Worm (Caenorhabditis elegans) whole organism, young adult: ENCODE data around the gene H20E11.3.
A peak's percentile ranks its signal among the peaks of the same experiment; 100 is the strongest.

ENCODE experiments used
- B0019.2 ChIP-seq: fragments of 200-800 bp; sonication (Bioruptor generic); conservative IDR thresholded peaks from 2 replicates; pipeline ENCODE4 v1.3.6; 2022; ENCODE audit warnings: missing genetic modification reagents, missing genetic modification characterization, missing compliant biosample characterization
- B0336.3 ChIP-seq: fragments of 200-800 bp; sonication (Bioruptor generic); IDR thresholded peaks from 2 replicates; pipeline ENCODE4 v1.3.6; 2022; ENCODE audit warnings: missing genetic modification characterization, missing compliant biosample characterization
- C06A6.2 ChIP-seq: fragments of 200-800 bp; sonication (Bioruptor generic); conservative IDR thresholded peaks from 2 replicates; pipeline ENCODE4 v1.3.6; 2022; ENCODE audit warnings: missing genetic modification characterization, missing compliant biosample characterization
- F23B12.7 ChIP-seq: sonication (generic microtip); optimal IDR thresholded peaks from 2 replicates; lab custom pipeline; 2017; ENCODE audit warnings: missing genetic modification characterization, mild to moderate bottlenecking, missing compliant biosample characterization, antibody characterized with exemption, moderate library complexity; ENCODE audit not compliant: insufficient read depth
- F33H1.4 ChIP-seq: fragments of 200-800 bp; sonication (Bioruptor generic); IDR thresholded peaks from 2 replicates; pipeline ENCODE4 v1.3.6; 2022; ENCODE audit warnings: missing genetic modification reagents, missing genetic modification characterization, missing compliant biosample characterization
- F49E8.2 ChIP-seq: sonication (generic microtip); optimal IDR thresholded peaks from 3 replicates; lab custom pipeline; 2017; ENCODE audit warnings: missing genetic modification characterization, mild to moderate bottlenecking, missing compliant biosample characterization, antibody characterized with exemption, moderate library complexity; ENCODE audit not compliant: insufficient read depth
- F57A8.1 ChIP-seq: fragments of 200-800 bp; sonication (Bioruptor generic); optimal IDR thresholded peaks from 2 replicates; lab custom pipeline; 2018; ENCODE audit warnings: mild to moderate bottlenecking, missing genetic modification characterization, moderate library complexity, missing compliant biosample characterization
- K11D2.4 ChIP-seq: fragments of 200-800 bp; sonication (Bioruptor generic); IDR thresholded peaks from 2 replicates; pipeline ENCODE4 v1.3.6; 2022; ENCODE audit warnings: missing genetic modification reagents, missing genetic modification characterization, missing compliant biosample characterization
- T26A5.8 ChIP-seq: sonication (generic microtip); optimal IDR thresholded peaks from 2 replicates; lab custom pipeline; 2016; ENCODE audit warnings: missing genetic modification characterization, missing compliant biosample characterization
- Y56A3A.18 ChIP-seq: fragments of 200-800 bp; sonication (Bioruptor generic); IDR thresholded peaks from 2 replicates; pipeline ENCODE4 v1.3.6; 2022; ENCODE audit warnings: missing genetic modification reagents, missing genetic modification characterization, missing compliant biosample characterization
- ZK185.1 ChIP-seq: sonication (generic microtip); optimal IDR thresholded peaks from 2 replicates; lab custom pipeline; 2016; ENCODE audit warnings: mild to moderate bottlenecking, missing genetic modification characterization, missing compliant biosample characterization; ENCODE audit not compliant: poor library complexity, severe bottlenecking
- atf-7 ChIP-seq: sonication (generic microtip); optimal IDR thresholded peaks from 2 replicates; lab custom pipeline; 2017; ENCODE audit warnings: mild to moderate bottlenecking, missing genetic modification characterization, missing compliant biosample characterization
- athp-1 ChIP-seq: sonication (generic microtip); optimal IDR thresholded peaks from 2 replicates; lab custom pipeline; 2017; ENCODE audit warnings: mild to moderate bottlenecking, missing genetic modification characterization, missing compliant biosample characterization
- attf-5 ChIP-seq: fragments of 200-800 bp; sonication (Bioruptor generic); optimal IDR thresholded peaks from 2 replicates; lab custom pipeline; 2018; ENCODE audit warnings: mild to moderate bottlenecking, missing genetic modification characterization, missing compliant biosample characterization
- bed-2 ChIP-seq: fragments of 200-800 bp; sonication (Bioruptor generic); IDR thresholded peaks from 2 replicates; pipeline ENCODE4 v1.3.6; 2022; ENCODE audit warnings: missing genetic modification reagents, missing genetic modification characterization, missing compliant biosample characterization
- cebp-1 ChIP-seq, 2 experiments: fragments of 200-800 bp in 1 of 2; sonication (Bioruptor generic) in 1 of 2; sonication (generic microtip) in 1 of 2; IDR thresholded peaks in 1 of 2; optimal IDR thresholded peaks in 1 of 2; 2 replicates each; pipeline versions ENCODE4 v1.3.6 to Lab custom; 2017 to 2022; ENCODE audit warnings: missing compliant biosample characterization in 2 of 2, missing genetic modification characterization in 2 of 2, mild to moderate bottlenecking in 1 of 2, missing genetic modification reagents in 1 of 2, moderate library complexity in 1 of 2
- ceh-100 ChIP-seq: fragments of 200-800 bp; sonication (Bioruptor generic); IDR thresholded peaks from 2 replicates; pipeline ENCODE4 v1.3.6; 2022; ENCODE audit warnings: missing genetic modification reagents, missing genetic modification characterization, missing compliant biosample characterization
- ceh-27 ChIP-seq: fragments of 200-800 bp; sonication (Bioruptor generic); optimal IDR thresholded peaks from 2 replicates; lab custom pipeline; 2018; ENCODE audit warnings: mild to moderate bottlenecking, missing genetic modification characterization, moderate library complexity, missing compliant biosample characterization
- ceh-40 ChIP-seq: fragments of 200-800 bp; sonication (Bioruptor generic); IDR thresholded peaks from 2 replicates; pipeline ENCODE4 v1.3.6; 2022; ENCODE audit warnings: missing genetic modification characterization, missing compliant biosample characterization
- ceh-58 ChIP-seq: fragments of 200-800 bp; sonication (Bioruptor generic); IDR thresholded peaks from 2 replicates; pipeline ENCODE4 v1.3.6; 2022; ENCODE audit warnings: missing genetic modification characterization, missing compliant biosample characterization
- chd-7 ChIP-seq: sonication (generic microtip); optimal IDR thresholded peaks from 2 replicates; lab custom pipeline; 2016; ENCODE audit warnings: mild to moderate bottlenecking, missing genetic modification characterization, moderate library complexity, missing compliant biosample characterization
- die-1 ChIP-seq: sonication (generic microtip); optimal IDR thresholded peaks from 2 replicates; lab custom pipeline; 2016; ENCODE audit warnings: missing genotype, mild to moderate bottlenecking, missing genetic modification characterization, missing compliant biosample characterization
- dox-1 ChIP-seq: fragments of 200-800 bp; sonication (Bioruptor generic); IDR thresholded peaks from 2 replicates; pipeline ENCODE4 v1.3.6; 2022; ENCODE audit warnings: missing genetic modification reagents, missing genetic modification characterization, missing compliant biosample characterization
- dpl-1 ChIP-seq: fragments of 150-350 bp; optimal IDR thresholded peaks from 2 replicates; lab custom pipeline; 2014; ENCODE audit warnings: missing biosample characterization, missing genetic modification reagents, missing genetic modification characterization
- egl-44 ChIP-seq: fragments of 200-800 bp; sonication (Bioruptor generic); IDR thresholded peaks from 2 replicates; pipeline ENCODE4 v1.3.6; 2022; ENCODE audit warnings: missing genetic modification reagents, missing genetic modification characterization, missing compliant biosample characterization
- gei-17 ChIP-seq: fragments of 200-800 bp; sonication (Bioruptor generic); optimal IDR thresholded peaks from 2 replicates; lab custom pipeline; 2018; ENCODE audit warnings: mild to moderate bottlenecking, missing genetic modification characterization, missing compliant biosample characterization
- hmg-1.2 ChIP-seq: fragments of 200-800 bp; sonication (Bioruptor generic); IDR thresholded peaks from 2 replicates; pipeline ENCODE4 v1.3.6; 2022; ENCODE audit warnings: missing genetic modification reagents, missing genetic modification characterization, missing compliant biosample characterization
- hmg-20 ChIP-seq: fragments of 200-800 bp; sonication (Bioruptor generic); IDR thresholded peaks from 2 replicates; pipeline ENCODE4 v1.3.6; 2022; ENCODE audit warnings: missing genetic modification reagents, missing genetic modification characterization, missing compliant biosample characterization
- hsf-1 ChIP-seq: fragments of 200-800 bp; sonication (Bioruptor generic); IDR thresholded peaks from 2 replicates; pipeline ENCODE4 v1.3.6; 2022; ENCODE audit warnings: missing genetic modification reagents, missing genetic modification characterization, missing compliant biosample characterization
- let-607 ChIP-seq, 2 experiments: fragments of 200-800 bp in 1 of 2; sonication (Bioruptor generic) in 1 of 2; sonication (generic microtip) in 1 of 2; optimal IDR thresholded peaks; 2 replicates each; lab custom pipeline; 2016 to 2018; ENCODE audit warnings: mild to moderate bottlenecking in 2 of 2, missing compliant biosample characterization in 2 of 2, missing genetic modification characterization in 2 of 2, moderate library complexity in 2 of 2, missing genotype in 1 of 2
- lin-40 ChIP-seq: sonication (generic microtip); optimal IDR thresholded peaks from 2 replicates; lab custom pipeline; 2016; ENCODE audit warnings: missing genetic modification characterization, mild to moderate bottlenecking, missing compliant biosample characterization, missing genotype, missing genetic modification reagents
- madf-10 ChIP-seq: sonication (generic microtip); optimal IDR thresholded peaks from 2 replicates; lab custom pipeline; 2016; ENCODE audit warnings: mild to moderate bottlenecking, missing genetic modification characterization, missing compliant biosample characterization
- madf-6 ChIP-seq: fragments of 200-800 bp; sonication (Bioruptor generic); IDR thresholded peaks from 2 replicates; pipeline ENCODE4 v1.3.6; 2022; ENCODE audit warnings: missing genetic modification reagents, missing genetic modification characterization, missing compliant biosample characterization
- mcd-1 ChIP-seq: fragments of 200-800 bp; sonication (Bioruptor generic); IDR thresholded peaks from 2 replicates; pipeline ENCODE4 v1.3.6; 2022; ENCODE audit warnings: missing genetic modification reagents, missing genetic modification characterization, missing compliant biosample characterization
- nhr-80 ChIP-seq: sonication (generic microtip); optimal IDR thresholded peaks from 2 replicates; lab custom pipeline; 2016; ENCODE audit warnings: missing genetic modification characterization, missing compliant biosample characterization
- pbrm-1 ChIP-seq: fragments of 200-800 bp; sonication (Bioruptor generic); IDR thresholded peaks from 2 replicates; pipeline ENCODE4 v1.3.6; 2022; ENCODE audit warnings: missing genetic modification reagents, missing genetic modification characterization, missing compliant biosample characterization
- pha-4 ChIP-seq: fragments of 150-350 bp; sonication (generic microtip); optimal IDR thresholded peaks from 2 replicates; lab custom pipeline; 2014; ENCODE audit warnings: missing biosample characterization, missing genetic modification reagents, missing genetic modification characterization
- rcor-1 ChIP-seq: fragments of 200-800 bp; sonication (Bioruptor generic); IDR thresholded peaks from 2 replicates; pipeline ENCODE4 v1.3.6; 2022; ENCODE audit warnings: missing genetic modification reagents, missing genetic modification characterization, missing compliant biosample characterization
- snpc-1.1 ChIP-seq: sonication (generic microtip); optimal IDR thresholded peaks from 2 replicates; lab custom pipeline; 2017; ENCODE audit warnings: missing genetic modification characterization, mild to moderate bottlenecking, missing compliant biosample characterization, antibody characterized with exemption, moderate library complexity, missing genotype, missing genetic modification reagents; ENCODE audit not compliant: insufficient read depth
- snpc-3.4 ChIP-seq: sonication (generic microtip); optimal IDR thresholded peaks from 2 replicates; lab custom pipeline; 2017; ENCODE audit warnings: missing genetic modification characterization, mild to moderate bottlenecking, missing compliant biosample characterization, antibody characterized with exemption, moderate library complexity, missing genotype, missing genetic modification reagents
- snpc-4 ChIP-seq, 5 experiments: fragments of 150-350 bp in 1 of 5; sonication (generic microtip) in 4 of 5; optimal IDR thresholded peaks; 2 replicates each; lab custom pipeline; 2014 to 2018; ENCODE audit warnings: missing genetic modification characterization in 5 of 5, missing biosample characterization in 3 of 5, antibody characterized with exemption in 2 of 5, mild to moderate bottlenecking in 2 of 5, missing compliant biosample characterization in 2 of 5, missing genotype in 2 of 5, moderate library complexity in 2 of 5, missing genetic modification reagents in 1 of 5
- somi-1 ChIP-seq: fragments of 200-800 bp; sonication (Bioruptor generic); optimal IDR thresholded peaks from 2 replicates; lab custom pipeline; 2018; ENCODE audit warnings: mild to moderate bottlenecking, missing genetic modification characterization, missing compliant biosample characterization
- sptf-2 ChIP-seq: fragments of 200-800 bp; sonication (Bioruptor generic); optimal IDR thresholded peaks from 2 replicates; lab custom pipeline; 2018; ENCODE audit warnings: mild to moderate bottlenecking, missing genetic modification characterization, missing compliant biosample characterization
- tbp1 ChIP-seq: fragments of 200-800 bp; sonication (Bioruptor generic); optimal IDR thresholded peaks from 2 replicates; lab custom pipeline; 2018; ENCODE audit warnings: mild to moderate bottlenecking, missing genetic modification characterization, missing compliant biosample characterization
- zim-3 ChIP-seq: sonication (generic microtip); optimal IDR thresholded peaks from 2 replicates; lab custom pipeline; 2017; ENCODE audit warnings: mild to moderate bottlenecking, missing genetic modification characterization, moderate library complexity, missing compliant biosample characterization
- ztf-18 ChIP-seq: sonication (generic microtip); optimal IDR thresholded peaks from 2 replicates; lab custom pipeline; 2016; ENCODE audit warnings: missing genotype, mild to moderate bottlenecking, missing genetic modification characterization, missing compliant biosample characterization
- ztf-26 ChIP-seq: sonication (generic microtip); optimal IDR thresholded peaks from 2 replicates; lab custom pipeline; 2017; ENCODE audit warnings: missing genetic modification characterization, missing compliant biosample characterization

H20E11.3 gene

ce11 chrIV:6839091-6839522 lies 14.5 kb downstream of the H20E11.3 start:
- TF ChIP-seq somi-1 (GFP tag; lab: Kevin White, UChicago): peak; percentile 78
- no peak for TF ChIP-seq F33H1.4 (GFP tag; lab: Robert Waterston, UW)
- peak; percentile 19 for TF ChIP-seq tbp1 (GFP tag; lab: Kevin White, UChicago)
- no peak for TF ChIP-seq ceh-100
- TF ChIP-seq mcd-1 (GFP tag; lab: Robert Waterston, UW): peak; percentile 54
- TF ChIP-seq ztf-26 (tag; lab: Kevin White, UChicago): peak; percentile 11
- no peak for TF ChIP-seq snpc-3.4 (tag; lab: Kevin White, UChicago)
- no peak for TF ChIP-seq B0019.2 (GFP tag; lab: Robert Waterston, UW)
- peak; percentile 20 for TF ChIP-seq gei-17 (GFP tag; lab: Kevin White, UChicago)
- peak; percentile 24 for TF ChIP-seq ztf-18
- TF ChIP-seq rcor-1 (GFP tag; lab: Robert Waterston, UW): 0 out of 2 replicates have a peak, but pooled peaks have one; percentile 31
- TF ChIP-seq snpc-1.1: no peak
- TF ChIP-seq attf-5 (GFP tag; lab: Kevin White, UChicago): peak; percentile 80
- TF ChIP-seq B0336.3 (GFP tag; lab: Robert Waterston, UW): peak; percentile 76
- TF ChIP-seq athp-1 (tag; lab: Kevin White, UChicago): no peak
- no peak for TF ChIP-seq cebp-1 (GFP tag; IDR thresholded peaks at IDR 0.05; lab: Robert Waterston, UW)
- TF ChIP-seq cebp-1 (tag; optimal IDR thresholded peaks at IDR 0.05; lab: Kevin White, UChicago): peak; percentile 75
- TF ChIP-seq nhr-80: peak; percentile 88
- TF ChIP-seq bed-2: no peak
- TF ChIP-seq chd-7: peak; percentile 33
- 0 out of 2 replicates have a peak, but pooled peaks have one; percentile 33 for TF ChIP-seq pbrm-1
- TF ChIP-seq T26A5.8 (tag; lab: Kevin White, UChicago): no peak
- no peak for TF ChIP-seq hsf-1 (GFP tag; lab: Robert Waterston, UW)
- peak; percentile 58 for TF ChIP-seq pha-4 (tag; lab: Kevin White, UChicago)
- TF ChIP-seq K11D2.4 (GFP tag; lab: Robert Waterston, UW): peak; percentile 69
- TF ChIP-seq dox-1 (GFP tag; lab: Robert Waterston, UW): no peak; the same call in 1 of the 2 replicates
- TF ChIP-seq ceh-40 (GFP tag; lab: Robert Waterston, UW): no peak
- no peak for TF ChIP-seq ceh-58 (GFP tag; lab: Robert Waterston, UW)
- TF ChIP-seq ZK185.1 (tag; lab: Kevin White, UChicago): peak; percentile 21
- no peak for TF ChIP-seq F49E8.2 (tag; lab: Kevin White, UChicago)
- peak; percentile 76 for TF ChIP-seq atf-7 (tag; lab: Kevin White, UChicago)
- no peak for TF ChIP-seq C06A6.2 (GFP tag; lab: Robert Waterston, UW)
- TF ChIP-seq hmg-20 (GFP tag; lab: Robert Waterston, UW): no peak
- no peak for TF ChIP-seq F23B12.7
- TF ChIP-seq dpl-1 (GFP tag; lab: Kevin White, UChicago): no peak
- TF ChIP-seq hmg-1.2: peak; percentile 77
- no peak for TF ChIP-seq zim-3 (tag; lab: Kevin White, UChicago)
- TF ChIP-seq egl-44 (GFP tag; lab: Robert Waterston, UW): no peak
- TF ChIP-seq madf-10 (tag; lab: Kevin White, UChicago): peak; percentile 48
- peak; percentile 45 for TF ChIP-seq ceh-27 (GFP tag; lab: Kevin White, UChicago)
- no peak for TF ChIP-seq madf-6 (GFP tag; lab: Robert Waterston, UW)
- no peak for TF ChIP-seq die-1 (tag; lab: Kevin White, UChicago)
- peak; percentile 83 for TF ChIP-seq lin-40 (tag; lab: Kevin White, UChicago)
- no peak for TF ChIP-seq snpc-4 (GFP tag; optimal IDR thresholded peaks at IDR 0.05; lab: Kevin White, UChicago)
- TF ChIP-seq snpc-4 (tag; optimal IDR thresholded peaks at IDR 0.05; lab: Kevin White, UChicago): peak in 2 of 4 experiments; percentile 31 to 47
- TF ChIP-seq let-607 (tag; optimal IDR thresholded peaks at IDR 0.05; lab: Kevin White, UChicago): peak in 1 of 2 experiments; percentile 62
- TF ChIP-seq F57A8.1 (GFP tag; lab: Kevin White, UChicago): no peak
- no peak for TF ChIP-seq Y56A3A.18
- TF ChIP-seq sptf-2: no peak
